Worm (Caenorhabditis elegans) whole organism, L4 larva: Measurements from ENCODE around the gene K10C2.12.

Experiments
- Y48G9A.11 ChIP-seq: fragments of 200-800 bp; sonication (Bioruptor generic); IDR thresholded peaks from 2 replicates; pipeline ENCODE4 v1.3.6; 2022; ENCODE audit warnings: missing genetic modification reagents, missing genetic modification characterization, missing compliant biosample characterization
- aly-2 ChIP-seq: sonication (generic microtip); optimal IDR thresholded peaks from 2 replicates; lab custom pipeline; 2018; ENCODE audit warnings: missing biosample characterization, missing genetic modification characterization
- ceh-32 ChIP-seq: sonication (generic microtip); optimal IDR thresholded peaks from 2 replicates; lab custom pipeline; 2016; ENCODE audit warnings: mild to moderate bottlenecking, missing genetic modification characterization, missing compliant biosample characterization; ENCODE audit not compliant: poor library complexity
- daf-16 ChIP-seq, 3 experiments: sonication (generic microtip); optimal IDR thresholded peaks; 2 replicates each; lab custom pipeline; 2016 to 2017; ENCODE audit warnings: missing genetic modification characterization in 3 of 3, missing genetic modification reagents in 3 of 3, mild to moderate bottlenecking in 2 of 3, missing compliant biosample characterization in 2 of 3, missing biosample characterization in 1 of 3, moderate library complexity in 1 of 3
- daf-19 ChIP-seq: fragments of 200-800 bp; sonication (Bioruptor generic); conservative IDR thresholded peaks from 2 replicates; pipeline ENCODE4 v1.3.6; 2022; ENCODE audit warnings: missing genetic modification characterization, missing compliant biosample characterization
- dmd-6 ChIP-seq: fragments of 200-800 bp; sonication (Bioruptor generic); IDR thresholded peaks from 2 replicates; pipeline ENCODE4 v1.3.6; 2022; ENCODE audit warnings: missing genetic modification reagents, missing genetic modification characterization, missing compliant biosample characterization
- dmd-9 ChIP-seq: fragments of 200-800 bp; sonication (Bioruptor generic); IDR thresholded peaks from 2 replicates; pipeline ENCODE4 v1.3.6; 2022; ENCODE audit warnings: missing genetic modification reagents, missing genetic modification characterization, missing compliant biosample characterization
- dpl-1 ChIP-seq: fragments of 150-350 bp; optimal IDR thresholded peaks from 2 replicates; lab custom pipeline; 2014; ENCODE audit warnings: missing biosample characterization, missing genetic modification reagents, missing genetic modification characterization
- dve-1 ChIP-seq: sonication (generic microtip); optimal IDR thresholded peaks from 2 replicates; lab custom pipeline; 2017; ENCODE audit warnings: antibody characterized with exemption, mild to moderate bottlenecking, missing genetic modification characterization, missing compliant biosample characterization; ENCODE audit not compliant: insufficient read depth
- egl-27 ChIP-seq: sonication (generic microtip); optimal IDR thresholded peaks from 3 replicates; lab custom pipeline; 2017; ENCODE audit warnings: missing biosample characterization, missing genetic modification reagents, missing genetic modification characterization
- fkh-10 ChIP-seq: fragments of 150-350 bp; optimal IDR thresholded peaks from 2 replicates; lab custom pipeline; 2014; ENCODE audit warnings: missing biosample characterization, missing genetic modification reagents, missing genetic modification characterization
- gei-8 ChIP-seq: fragments of 200-800 bp; sonication (Bioruptor generic); optimal IDR thresholded peaks from 2 replicates; lab custom pipeline; 2018; ENCODE audit warnings: mild to moderate bottlenecking, missing genetic modification characterization, missing compliant biosample characterization
- hlh-11 ChIP-seq: fragments of 200-800 bp; sonication (Bioruptor generic); optimal IDR thresholded peaks from 2 replicates; lab custom pipeline; 2018; ENCODE audit warnings: mild to moderate bottlenecking, missing genetic modification characterization, missing compliant biosample characterization
- hlh-30 ChIP-seq: sonication (generic microtip); optimal IDR thresholded peaks from 2 replicates; lab custom pipeline; 2017; ENCODE audit warnings: antibody characterized with exemption, mild to moderate bottlenecking, missing genetic modification characterization, missing compliant biosample characterization; ENCODE audit not compliant: insufficient read depth
- jun-1 ChIP-seq: fragments of 150-350 bp; optimal IDR thresholded peaks from 2 replicates; lab custom pipeline; 2014; ENCODE audit warnings: missing biosample characterization, missing genetic modification reagents, missing genetic modification characterization
- lin-1 ChIP-seq: fragments of 200-800 bp; sonication (Bioruptor generic); IDR thresholded peaks from 2 replicates; pipeline ENCODE4 v1.3.6; 2022; ENCODE audit warnings: missing genetic modification reagents, missing genetic modification characterization, missing compliant biosample characterization
- lin-29 ChIP-seq: fragments of 200-800 bp; sonication (Bioruptor generic); IDR thresholded peaks from 2 replicates; pipeline ENCODE4 v1.3.6; 2022; ENCODE audit warnings: missing genetic modification reagents, missing genetic modification characterization, missing compliant biosample characterization
- lir-3 ChIP-seq: sonication (generic microtip); optimal IDR thresholded peaks from 2 replicates; lab custom pipeline; 2016; ENCODE audit warnings: mild to moderate bottlenecking, missing genetic modification characterization, missing compliant biosample characterization
- madf-5 ChIP-seq, 2 experiments: fragments of 200-800 bp; sonication (Bioruptor generic); IDR thresholded peaks; 2 replicates each; pipeline ENCODE4 v1.3.6; 2022; ENCODE audit warnings: missing compliant biosample characterization in 2 of 2, missing genetic modification characterization in 2 of 2
- mdl-1 ChIP-seq, 2 experiments: fragments of 150-350 bp in 1 of 2; sonication (generic microtip) in 1 of 2; optimal IDR thresholded peaks; 2 replicates each; lab custom pipeline; 2014 to 2017; ENCODE audit warnings: missing biosample characterization in 2 of 2, missing genetic modification characterization in 2 of 2
- mxl-3 ChIP-seq: fragments of 200-800 bp; sonication (Bioruptor generic); optimal IDR thresholded peaks from 2 replicates; lab custom pipeline; 2018; ENCODE audit warnings: mild to moderate bottlenecking, missing genetic modification characterization, missing compliant biosample characterization
- nhr-102 ChIP-seq: sonication (generic microtip); optimal IDR thresholded peaks from 2 replicates; lab custom pipeline; 2016; ENCODE audit warnings: mild to moderate bottlenecking, missing genetic modification characterization, moderate library complexity, missing compliant biosample characterization
- nhr-28 ChIP-seq: fragments of 150-350 bp; optimal IDR thresholded peaks from 2 replicates; lab custom pipeline; 2014; ENCODE audit warnings: missing biosample characterization, missing genetic modification characterization
- nhr-41 ChIP-seq: fragments of 200-800 bp; sonication (Bioruptor generic); IDR thresholded peaks from 2 replicates; pipeline ENCODE4 v1.3.6; 2022; ENCODE audit warnings: missing genetic modification reagents, missing genetic modification characterization, missing compliant biosample characterization
- nhr-48 ChIP-seq: sonication (generic microtip); optimal IDR thresholded peaks from 2 replicates; lab custom pipeline; 2016; ENCODE audit warnings: mild to moderate bottlenecking, missing genetic modification characterization, missing compliant biosample characterization
- nhr-6 ChIP-seq: fragments of 150-350 bp; optimal IDR thresholded peaks from 2 replicates; lab custom pipeline; 2014; ENCODE audit warnings: missing biosample characterization, missing genetic modification characterization
- nhr-77 ChIP-seq: fragments of 150-350 bp; optimal IDR thresholded peaks from 2 replicates; lab custom pipeline; 2014; ENCODE audit warnings: missing biosample characterization, missing genetic modification characterization
- pqm-1 ChIP-seq: sonication (generic microtip); optimal IDR thresholded peaks from 2 replicates; lab custom pipeline; 2017; ENCODE audit warnings: missing biosample characterization, missing genetic modification characterization
- skn-1 ChIP-seq: fragments of 150-350 bp; optimal IDR thresholded peaks from 2 replicates; lab custom pipeline; 2014; ENCODE audit warnings: missing biosample characterization, missing genetic modification characterization
- tag-97 ChIP-seq: fragments of 200-800 bp; sonication (Bioruptor generic); IDR thresholded peaks from 2 replicates; pipeline ENCODE4 v1.3.6; 2022; ENCODE audit warnings: missing genetic modification characterization, missing compliant biosample characterization
- unc-130 ChIP-seq: sonication (generic microtip); optimal IDR thresholded peaks from 2 replicates; lab custom pipeline; 2016; ENCODE audit warnings: missing genetic modification reagents, missing genetic modification characterization, missing compliant biosample characterization
- unc-62 ChIP-seq, 3 experiments: fragments of 150-350 bp in 1 of 3; sonication (generic microtip); optimal IDR thresholded peaks in 2 of 3; peaks in 1 of 3; 1 replicate in 1 of 3; 2 replicates in 2 of 3; lab custom pipeline; 2014 to 2017; ENCODE audit warnings: missing biosample characterization in 3 of 3, missing genetic modification characterization in 3 of 3, missing genetic modification reagents in 3 of 3, missing genotype in 1 of 3
- vab-7 ChIP-seq: fragments of 200-800 bp; sonication (Bioruptor generic); IDR thresholded peaks from 2 replicates; pipeline ENCODE4 v1.3.6; 2022; ENCODE audit warnings: missing genetic modification reagents, missing genetic modification characterization, missing compliant biosample characterization
- zag-1 ChIP-seq: fragments of 150-350 bp; optimal IDR thresholded peaks from 2 replicates; lab custom pipeline; 2014; ENCODE audit warnings: missing biosample characterization, missing genetic modification characterization

K10C2.12 gene

DNA sequence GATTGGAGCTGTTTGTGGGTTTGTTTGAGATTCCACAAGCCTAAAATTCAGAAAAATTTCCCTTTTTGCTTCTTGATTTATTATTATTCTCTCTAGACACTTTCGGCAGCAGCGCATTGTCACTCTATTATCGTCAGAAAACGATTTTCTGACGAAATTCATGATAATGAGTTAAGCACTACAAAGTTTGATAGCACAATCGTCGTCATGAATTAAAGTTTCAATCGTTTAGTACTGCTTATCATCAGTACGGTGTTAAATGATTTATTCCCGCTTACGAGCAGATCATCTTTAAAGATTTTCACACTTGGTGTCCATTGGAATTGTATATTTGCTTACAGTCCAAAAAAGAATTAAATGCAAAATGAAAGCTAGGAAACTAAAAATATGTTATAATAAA, 9.0 kb upstream of the K10C2.12 start (continued):
- TF ChIP-seq aly-2 (tag; lab: Kevin White, UChicago) (no peak), daf-16 (GFP tag; optimal IDR thresholded peaks at IDR 0.05; lab: Kevin White, UChicago) (no peak), daf-16 (tag; optimal IDR thresholded peaks at IDR 0.05; lab: Kevin White, UChicago) (peak; percentile 39), dmd-6 (peak; percentile 44; the same call in 1 of the 2 replicates), tag-97 (GFP tag; lab: Robert Waterston, UW) (no peak), hlh-11 (tag; lab: Kevin White, UChicago) (peak; percentile 23), gei-8 (GFP tag; lab: Kevin White, UChicago) (no peak), madf-5 (GFP tag; IDR thresholded peaks at IDR 0.05; lab: Robert Waterston, UW) (no peak), pqm-1 (peak; percentile 79), zag-1 (tag; lab: Kevin White, UChicago) (no peak), nhr-48 (tag; lab: Kevin White, UChicago) (no peak), nhr-41 (GFP tag; lab: Robert Waterston, UW) (no peak), Y48G9A.11 (GFP tag; lab: Robert Waterston, UW) (no peak), jun-1 (tag; lab: Kevin White, UChicago) (no peak), unc-130 (GFP tag; lab: Kevin White, UChicago) (no peak), lin-29 (GFP tag; lab: Robert Waterston, UW) (no peak), fkh-10 (GFP tag; lab: Kevin White, UChicago) (no peak), dpl-1 (GFP tag; lab: Kevin White, UChicago) (no peak), nhr-77 (tag; lab: Kevin White, UChicago) (no peak), lir-3 (tag; lab: Kevin White, UChicago) (no peak), hlh-30 (tag; lab: Kevin White, UChicago) (no peak), nhr-6 (tag; lab: Kevin White, UChicago) (no peak), egl-27 (no peak)

DNA sequence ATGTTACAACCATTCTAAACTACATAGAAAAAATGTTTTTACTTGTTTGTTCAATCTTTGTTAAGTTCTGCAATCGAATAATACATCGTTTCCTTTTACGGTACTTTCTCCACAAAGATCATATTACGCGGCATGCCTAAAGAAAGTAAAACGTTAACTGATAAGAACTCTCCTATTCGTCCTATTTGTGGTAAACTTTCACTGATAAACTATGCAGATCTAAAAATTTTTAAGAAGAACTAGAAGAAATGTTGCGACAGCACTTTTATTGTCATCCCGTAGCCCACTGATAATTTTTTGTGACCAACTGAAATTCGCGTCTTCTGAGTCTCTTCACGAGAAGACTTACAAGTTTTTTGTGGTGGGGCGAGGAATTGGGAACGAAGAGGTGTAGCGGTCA, 6.6 kb upstream of the K10C2.12 start:
- TF ChIP-seq hlh-11 (tag; lab: Kevin White, UChicago) (peak; percentile 71), ceh-32 (no peak), lin-1 (GFP tag; lab: Robert Waterston, UW) (0 out of 2 replicates have a peak, but pooled peaks have one; percentile 36), nhr-77 (tag; lab: Kevin White, UChicago) (peak; percentile 90), pqm-1 (peak; percentile 96), dve-1 (tag; lab: Kevin White, UChicago) (peak; percentile 89), mdl-1 (tag; optimal IDR thresholded peaks at IDR 0.05; lab: Kevin White, UChicago) (peak in 1 of 2 experiments; percentile 36), mxl-3 (GFP tag; lab: Kevin White, UChicago) (no peak), daf-19 (GFP tag; lab: Robert Waterston, UW) (no peak), skn-1 (no peak), nhr-102 (tag; lab: Kevin White, UChicago) (peak; percentile 43), daf-16 (GFP tag; optimal IDR thresholded peaks at IDR 0.05; lab: Kevin White, UChicago) (no peak), daf-16 (tag; optimal IDR thresholded peaks at IDR 0.05; lab: Kevin White, UChicago) (peak; percentile 75), nhr-28 (peak; percentile 95), dmd-6 (peak; percentile 80)
- TF ChIP-seq, all 104 proteins: peak for 10

DNA sequence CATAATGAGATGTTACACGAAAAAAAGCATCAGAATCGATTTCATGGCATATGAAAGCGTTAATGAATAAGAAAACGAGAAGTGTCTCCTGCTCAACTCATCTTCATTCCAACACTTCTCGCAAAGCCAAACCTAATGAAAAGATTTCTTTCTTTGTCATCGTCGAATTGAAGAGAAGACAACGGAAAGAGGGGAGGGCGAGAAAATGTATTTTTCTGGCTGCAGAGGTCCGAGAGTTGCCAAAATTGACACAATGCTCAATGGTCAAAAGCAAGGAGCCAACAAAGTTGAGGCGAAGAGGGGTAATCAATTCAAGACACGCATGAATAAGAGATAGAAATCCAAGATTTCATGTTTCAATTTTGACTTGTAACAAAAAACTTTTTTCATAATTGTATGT, 1.5 kb downstream of the K10C2.12 start:
- TF ChIP-seq unc-62 (GFP tag; optimal IDR thresholded peaks at IDR 0.05 in 1 of 2; lab: Kevin White, UChicago) (peak in 1 of 2 experiments; percentile 13), unc-62 (tag; optimal IDR thresholded peaks at IDR 0.05; lab: Kevin White, UChicago) (no peak), vab-7 (no peak), dmd-9 (GFP tag; lab: Robert Waterston, UW) (no peak)
- TF ChIP-seq, all 104 proteins: peak for 1
